Worm (Caenorhabditis elegans) whole organism, mixed stage, embryonic: ENCODE results near the gene F41G3.10.
A peak's percentile ranks its signal among the peaks of the same experiment; 100 is the strongest.

ENCODE experiments used
- M03D4.4 ChIP-seq: sonication (generic microtip); optimal IDR thresholded peaks from 2 replicates; lab custom pipeline; 2017; ENCODE audit warnings: mild to moderate bottlenecking, missing genetic modification characterization, missing compliant biosample characterization
- bed-3 ChIP-seq: fragments of 200-800 bp; sonication (Bioruptor generic); optimal IDR thresholded peaks from 3 replicates; lab custom pipeline; 2018; ENCODE audit warnings: mild to moderate bottlenecking, missing genetic modification characterization, moderate library complexity, missing compliant biosample characterization
- ceh-39 ChIP-seq: fragments of 150-350 bp; optimal IDR thresholded peaks from 2 replicates; lab custom pipeline; 2014; ENCODE audit warnings: missing biosample characterization, missing genetic modification characterization
- ceh-43 ChIP-seq: fragments of 200-800 bp; sonication (Bioruptor generic); optimal IDR thresholded peaks from 2 replicates; lab custom pipeline; 2018; ENCODE audit warnings: mild to moderate bottlenecking, missing genetic modification characterization, moderate library complexity, missing compliant biosample characterization
- ceh-83 ChIP-seq: fragments of 200-800 bp; sonication (Bioruptor generic); optimal IDR thresholded peaks from 2 replicates; lab custom pipeline; 2018; ENCODE audit warnings: mild to moderate bottlenecking, missing genetic modification characterization, missing compliant biosample characterization
- ces-1 ChIP-seq: fragments of 150-350 bp; optimal IDR thresholded peaks from 2 replicates; lab custom pipeline; 2014; ENCODE audit warnings: missing biosample characterization, missing genetic modification reagents, missing genetic modification characterization
- cnd-1 ChIP-seq: fragments of 200-800 bp; sonication (Bioruptor generic); optimal IDR thresholded peaks from 2 replicates; lab custom pipeline; 2018; ENCODE audit warnings: mild to moderate bottlenecking, missing genetic modification characterization, missing compliant biosample characterization
- elt-1 ChIP-seq: sonication (generic microtip); optimal IDR thresholded peaks from 2 replicates; lab custom pipeline; 2017; ENCODE audit warnings: missing genetic modification characterization, mild to moderate bottlenecking, missing compliant biosample characterization, antibody characterized with exemption, moderate library complexity, borderline replicate concordance; ENCODE audit not compliant: insufficient read depth
- flh-1 ChIP-seq: fragments of 200-800 bp; sonication (Bioruptor generic); optimal IDR thresholded peaks from 2 replicates; lab custom pipeline; 2018; ENCODE audit warnings: mild to moderate bottlenecking, missing genetic modification characterization, moderate library complexity, missing compliant biosample characterization
- ham-2 ChIP-seq: fragments of 200-800 bp; sonication (Bioruptor generic); optimal IDR thresholded peaks from 2 replicates; lab custom pipeline; 2018; ENCODE audit warnings: mild to moderate bottlenecking, missing genetic modification characterization, missing compliant biosample characterization
- hlh-1 ChIP-seq: fragments of 150-350 bp; optimal IDR thresholded peaks from 2 replicates; lab custom pipeline; 2014; ENCODE audit warnings: missing biosample characterization, missing genetic modification reagents, missing genetic modification characterization
- lin-13 ChIP-seq: fragments of 150-350 bp; optimal IDR thresholded peaks from 2 replicates; lab custom pipeline; 2014; ENCODE audit warnings: missing biosample characterization, missing genetic modification characterization
- lin-32 ChIP-seq: fragments of 200-800 bp; sonication (Bioruptor generic); optimal IDR thresholded peaks from 2 replicates; lab custom pipeline; 2018; ENCODE audit warnings: mild to moderate bottlenecking, missing genetic modification characterization, missing compliant biosample characterization
- lsy-2 ChIP-seq: fragments of 150-350 bp; optimal IDR thresholded peaks from 2 replicates; lab custom pipeline; 2014; ENCODE audit warnings: missing biosample characterization, missing genetic modification characterization
- mep-1 ChIP-seq: fragments of 150-350 bp; optimal IDR thresholded peaks from 2 replicates; lab custom pipeline; 2017; ENCODE audit warnings: missing biosample characterization, missing genetic modification reagents, missing genetic modification characterization, inconsistent platforms
- mls-2 ChIP-seq: sonication (generic microtip); optimal IDR thresholded peaks from 2 replicates; lab custom pipeline; 2016; ENCODE audit warnings: mild to moderate bottlenecking, missing genetic modification characterization, moderate library complexity, missing compliant biosample characterization
- nhr-12 ChIP-seq: fragments of 150-350 bp; optimal IDR thresholded peaks from 2 replicates; lab custom pipeline; 2014; ENCODE audit warnings: missing biosample characterization, missing genetic modification characterization
- nhr-2 ChIP-seq: fragments of 150-350 bp; optimal IDR thresholded peaks from 2 replicates; lab custom pipeline; 2014; ENCODE audit warnings: missing biosample characterization, missing genetic modification characterization
- nhr-28 ChIP-seq: fragments of 150-350 bp; optimal IDR thresholded peaks from 2 replicates; lab custom pipeline; 2014; ENCODE audit warnings: missing biosample characterization, missing genetic modification characterization
- nhr-76 ChIP-seq: sonication (generic microtip); optimal IDR thresholded peaks from 2 replicates; lab custom pipeline; 2017; ENCODE audit warnings: missing biosample characterization, missing genetic modification characterization
- pha-4 ChIP-seq: fragments of 150-350 bp; optimal IDR thresholded peaks from 2 replicates; lab custom pipeline; 2018; ENCODE audit warnings: missing biosample characterization, missing genetic modification reagents, missing genetic modification characterization
- sem-2 ChIP-seq: fragments of 200-800 bp; sonication (Bioruptor generic); optimal IDR thresholded peaks from 2 replicates; lab custom pipeline; 2018; ENCODE audit warnings: mild to moderate bottlenecking, missing genetic modification characterization, missing compliant biosample characterization
- snpc-4 ChIP-seq: fragments of 150-350 bp; optimal IDR thresholded peaks from 2 replicates; lab custom pipeline; 2014; ENCODE audit warnings: missing biosample characterization, missing genetic modification characterization
- sptf-1 ChIP-seq: sonication (generic microtip); optimal IDR thresholded peaks from 2 replicates; lab custom pipeline; 2017; ENCODE audit warnings: mild to moderate bottlenecking, missing genetic modification characterization, moderate library complexity, missing compliant biosample characterization
- unc-39 ChIP-seq: fragments of 150-350 bp; optimal IDR thresholded peaks from 2 replicates; lab custom pipeline; 2014; ENCODE audit warnings: missing biosample characterization, missing genetic modification characterization
- unc-62 ChIP-seq: fragments of 150-350 bp; optimal IDR thresholded peaks from 2 replicates; lab custom pipeline; 2014; ENCODE audit warnings: missing biosample characterization, missing genetic modification reagents, missing genetic modification characterization
- ztf-11 ChIP-seq: fragments of 150-350 bp; optimal IDR thresholded peaks from 2 replicates; lab custom pipeline; 2014; ENCODE audit warnings: missing biosample characterization, missing genetic modification characterization

F41G3.10 gene

ce11 chrII:6749422-6749821 is at the start of gene F41G3.10:
Gene F41G3.10 (minus strand): TSS chrII:6749522.
- TF ChIP-seq M03D4.4 (no peak), bed-3 (GFP tag; lab: Kevin White, UChicago) (no peak), ztf-11 (tag; lab: Kevin White, UChicago) (no peak), cnd-1 (tag; lab: Kevin White, UChicago) (no peak), lsy-2 (tag; lab: Kevin White, UChicago) (no peak), lin-13 (tag; lab: Kevin White, UChicago) (no peak)

ce11 chrII:6791891-6792290 is 42.6 kb upstream of the F41G3.10 start, which contains the start of gene T13C2.2:
Gene T13C2.2 (plus strand): TSS chrII:6792191.
- TF ChIP-seq cnd-1 (tag; lab: Kevin White, UChicago): no peak
- no peak for TF ChIP-seq mls-2
- TF ChIP-seq ham-2 (GFP tag; lab: Kevin White, UChicago): no peak
- no peak for TF ChIP-seq mep-1
- no peak for TF ChIP-seq snpc-4 (tag; lab: Kevin White, UChicago)
- no peak for TF ChIP-seq sem-2
- TF ChIP-seq nhr-2 (tag; lab: Kevin White, UChicago): no peak
- no peak for TF ChIP-seq lin-13 (tag; lab: Kevin White, UChicago)
- TF ChIP-seq sptf-1 (tag; lab: Kevin White, UChicago): no peak
- TF ChIP-seq pha-4 (tag; lab: Kevin White, UChicago): no peak
- TF ChIP-seq lin-32 (GFP tag; lab: Kevin White, UChicago): no peak
- TF ChIP-seq lsy-2 (tag; lab: Kevin White, UChicago): no peak
- TF ChIP-seq flh-1 (GFP tag; lab: Kevin White, UChicago): no peak
- no peak for TF ChIP-seq ces-1 (GFP tag; lab: Kevin White, UChicago)
- TF ChIP-seq ztf-11 (tag; lab: Kevin White, UChicago): no peak
- TF ChIP-seq nhr-28 (tag; lab: Kevin White, UChicago): no peak

ce11 chrII:6788672-6789298 is 39.5 kb upstream of the F41G3.10 start, which contains the start of gene T13C2.3:
Gene T13C2.3 (plus strand): TSS chrII:6789248.
- TF ChIP-seq mls-2 (no peak), hlh-1 (tag; lab: Kevin White, UChicago) (peak; percentile 66), unc-62 (GFP tag; lab: Kevin White, UChicago) (peak; percentile 51)
- TF ChIP-seq, all 35 proteins: peak for 2

ce11 chrII:6783377-6783829 is 34.1 kb upstream of the F41G3.10 start, which contains the start of gene gldi-2:
Gene gldi-2 (plus strand): TSS chrII:6783427.
- TF ChIP-seq mls-2 (no peak), nhr-76 (no peak), unc-62 (GFP tag; lab: Kevin White, UChicago) (no peak), sptf-1 (tag; lab: Kevin White, UChicago) (no peak), pha-4 (tag; lab: Kevin White, UChicago) (no peak), ceh-39 (tag; lab: Kevin White, UChicago) (no peak)

ce11 chrII:6782738-6783163 is 33.4 kb upstream of the F41G3.10 start:
- TF ChIP-seq mep-1 (peak; percentile 8), ceh-83 (no peak), pha-4 (tag; lab: Kevin White, UChicago) (peak; percentile 71), ces-1 (GFP tag; lab: Kevin White, UChicago) (no peak), sptf-1 (tag; lab: Kevin White, UChicago) (peak; percentile 40), bed-3 (GFP tag; lab: Kevin White, UChicago) (no peak), nhr-28 (tag; lab: Kevin White, UChicago) (no peak), cnd-1 (tag; lab: Kevin White, UChicago) (peak; percentile 36), ceh-43 (GFP tag; lab: Kevin White, UChicago) (no peak), hlh-1 (tag; lab: Kevin White, UChicago) (peak; percentile 9), snpc-4 (tag; lab: Kevin White, UChicago) (no peak), lin-13 (tag; lab: Kevin White, UChicago) (no peak), unc-39 (tag; lab: Kevin White, UChicago) (no peak), ceh-39 (tag; lab: Kevin White, UChicago) (peak; percentile 19), lsy-2 (tag; lab: Kevin White, UChicago) (no peak), elt-1 (tag; lab: Kevin White, UChicago) (no peak), nhr-12 (tag; lab: Kevin White, UChicago) (no peak), ztf-11 (tag; lab: Kevin White, UChicago) (no peak)
